Comparison of ENCODE assay signal across 1 fruit fly cellular context in genomic region chr2L:19011895-19012645, dm6.
TF ChIP-seq lines count a peak whose summit lies in the region.

No protein-coding gene starts in this region.

TF ChIP-seq in whole organism, embryonic, 481 proteins besides CTCF, POLR2A, EP300 and RAD21 (continued from another document and continues in another):
- TF ChIP-seq jumu (GFP tag; optimal IDR thresholded peaks at IDR 0.05; lab: Kevin White, UChicago) (peak; percentile 84), Hand (GFP tag; optimal IDR thresholded peaks at IDR 0.05; lab: Kevin White, UChicago) (peak; percentile 88), CG16815 (GFP tag; optimal IDR thresholded peaks at IDR 0.05; lab: Kevin White, UChicago) (peak; percentile 66), ewg (GFP tag; optimal IDR thresholded peaks at IDR 0.05; lab: Kevin White, UChicago) (peak; percentile 83), Atf3 (GFP tag; optimal IDR thresholded peaks at IDR 0.05; lab: Kevin White, UChicago) (peak; percentile 61), Bteb2 (GFP tag; optimal IDR thresholded peaks at IDR 0.05; lab: Kevin White, UChicago) (peak; percentile 79), CG10462 (GFP tag; optimal IDR thresholded peaks at IDR 0.05; lab: Kevin White, UChicago) (peak; percentile 3), eve (GFP tag; optimal IDR thresholded peaks at IDR 0.05; lab: Kevin White, UChicago) (no peak), CG13424 (tag; optimal IDR thresholded peaks at IDR 0.05; lab: Kevin White, UChicago) (peak; percentile 80), cato (GFP tag; optimal IDR thresholded peaks at IDR 0.05; lab: Kevin White, UChicago; ENCODE audit: borderline replicate concordance) (no peak), Optix (GFP tag; IDR thresholded peaks at IDR 0.05; lab: Robert Waterston, UW) (peak; percentile 88), dmrt11E (tag; optimal IDR thresholded peaks at IDR 0.05; lab: Kevin White, UChicago) (peak; percentile 30), YL-1 (GFP tag; optimal IDR thresholded peaks at IDR 0.05; lab: Kevin White, UChicago) (no peak), wdn (GFP tag; IDR thresholded peaks at IDR 0.05; lab: Robert Waterston, UW) (0 out of 2 replicates have a peak, but pooled peaks have one; percentile 43), Poxn (GFP tag; IDR thresholded peaks at IDR 0.05; lab: Robert Waterston, UW) (peak; percentile 66; the same call in 1 of the 2 replicates), ssp (GFP tag; IDR thresholded peaks at IDR 0.05; lab: Robert Waterston, UW) (peak; percentile 80), abd-A (tag; optimal IDR thresholded peaks at IDR 0.05; lab: Kevin White, UChicago) (peak; percentile 96), CG17328 (GFP tag; IDR thresholded peaks at IDR 0.05; lab: Robert Waterston, UW) (peak; percentile 75), C15 (GFP tag; IDR thresholded peaks at IDR 0.05; lab: Robert Waterston, UW) (no peak), CG13287 (GFP tag; IDR thresholded peaks at IDR 0.05; lab: Robert Waterston, UW; ENCODE audit: partially characterized antibody) (no peak), CG8089 (GFP tag; optimal IDR thresholded peaks at IDR 0.05; lab: Kevin White, UChicago) (peak; percentile 49), onecut (GFP tag; IDR thresholded peaks at IDR 0.05; lab: Robert Waterston, UW) (peak; percentile 59), tx (GFP tag; optimal IDR thresholded peaks at IDR 0.05; lab: Kevin White, UChicago) (peak; percentile 73), ranshi (GFP tag; IDR thresholded peaks at IDR 0.05; lab: Robert Waterston, UW) (peak; percentile 81), CG7271 (tag; optimal IDR thresholded peaks at IDR 0.05; lab: Kevin White, UChicago) (no peak), CG2678 (tag; optimal IDR thresholded peaks at IDR 0.05; lab: Kevin White, UChicago) (peak; percentile 90), Hmr (GFP tag; optimal IDR thresholded peaks at IDR 0.05; lab: Kevin White, UChicago) (peak; percentile 93), Vsx1 (GFP tag; optimal IDR thresholded peaks at IDR 0.05; lab: Kevin White, UChicago) (peak; percentile 21), slp2 (GFP tag; optimal IDR thresholded peaks at IDR 0.05; lab: Kevin White, UChicago) (peak; percentile 69), her (GFP tag; optimal IDR thresholded peaks at IDR 0.05; lab: Kevin White, UChicago) (peak; percentile 84), Nf-YC (tag; optimal IDR thresholded peaks at IDR 0.05; lab: Kevin White, UChicago) (peak; percentile 43), CG6765 (GFP tag; optimal IDR thresholded peaks at IDR 0.05; lab: Kevin White, UChicago) (peak; percentile 8), CG17385 (GFP tag; optimal IDR thresholded peaks at IDR 0.05; lab: Kevin White, UChicago) (peak; percentile 79), Hr78 (GFP tag; optimal IDR thresholded peaks at IDR 0.05; lab: Kevin White, UChicago) (no peak), CG2712 (tag; optimal IDR thresholded peaks at IDR 0.05; lab: Kevin White, UChicago) (peak; percentile 82), BtbVII (GFP tag; optimal IDR thresholded peaks at IDR 0.05; lab: Kevin White, UChicago) (peak; percentile 78), ttk (GFP tag; IDR thresholded peaks at IDR 0.05; lab: Robert Waterston, UW) (peak; percentile 86), CG14860 (GFP tag; IDR thresholded peaks at IDR 0.05; lab: Robert Waterston, UW; ENCODE audit: partially characterized antibody) (no peak), Bgb (GFP tag; IDR thresholded peaks at IDR 0.05; lab: Robert Waterston, UW; ENCODE audit: partially characterized antibody) (peak; percentile 21; the same call in 1 of the 2 replicates), Dref (GFP tag; IDR thresholded peaks at IDR 0.05; lab: Robert Waterston, UW) (no peak), Dp (GFP tag; optimal IDR thresholded peaks at IDR 0.05; lab: Kevin White, UChicago) (no peak), zfh1 (GFP tag; IDR thresholded peaks at IDR 0.05; lab: Robert Waterston, UW) (peak; percentile 84), ase (GFP tag; IDR thresholded peaks at IDR 0.05; lab: Robert Waterston, UW) (peak; percentile 80), kni (GFP tag; optimal IDR thresholded peaks at IDR 0.05; lab: Kevin White, UChicago) (no peak), maf-S (GFP tag; optimal IDR thresholded peaks at IDR 0.05; lab: Kevin White, UChicago) (peak; percentile 83), CG17612 (GFP tag; IDR thresholded peaks at IDR 0.05; lab: Robert Waterston, UW) (0 out of 2 replicates have a peak, but pooled peaks have one; percentile 23), nerfin-1 (tag; optimal IDR thresholded peaks at IDR 0.05; lab: Kevin White, UChicago) (peak; percentile 34), CG10209 (GFP tag; optimal IDR thresholded peaks at IDR 0.05; lab: Kevin White, UChicago) (peak; percentile 82), bbx (GFP tag; IDR thresholded peaks at IDR 0.05; lab: Robert Waterston, UW; ENCODE audit: partially characterized antibody) (no peak), repo (GFP tag; optimal IDR thresholded peaks at IDR 0.05; lab: Kevin White, UChicago) (peak; percentile 57), ro (GFP tag; IDR thresholded peaks at IDR 0.05; lab: Robert Waterston, UW) (peak; percentile 60; the same call in 1 of the 2 replicates), dpn (GFP tag; optimal IDR thresholded peaks at IDR 0.05; lab: Kevin White, UChicago) (peak; percentile 81), CG34376 (GFP tag; optimal IDR thresholded peaks at IDR 0.05; lab: Kevin White, UChicago) (peak; percentile 33), sens (GFP tag; lab: Kevin White, UChicago) (peak; percentile 95), CG9876 (GFP tag; optimal IDR thresholded peaks at IDR 0.05; lab: Kevin White, UChicago) (peak; percentile 62), CG4404 (GFP tag; IDR thresholded peaks at IDR 0.05; lab: Robert Waterston, UW) (peak; percentile 76), p53 (GFP tag; optimal IDR thresholded peaks at IDR 0.05; lab: Kevin White, UChicago) (peak; percentile 12), CG7987 (GFP tag; optimal IDR thresholded peaks at IDR 0.05; lab: Kevin White, UChicago) (peak; percentile 54), sug (tag; optimal IDR thresholded peaks at IDR 0.05; lab: Kevin White, UChicago) (peak; percentile 41), CG12391 (tag; optimal IDR thresholded peaks at IDR 0.05; lab: Kevin White, UChicago) (peak; percentile 81), CG4328 (GFP tag; optimal IDR thresholded peaks at IDR 0.05; lab: Kevin White, UChicago) (no peak), CG7839 (tag; optimal IDR thresholded peaks at IDR 0.05; lab: Kevin White, UChicago) (peak; percentile 89), CG11504 (tag; optimal IDR thresholded peaks at IDR 0.05; lab: Kevin White, UChicago) (peak; percentile 81), CG34224 (GFP tag; IDR thresholded peaks at IDR 0.05; lab: Robert Waterston, UW; ENCODE audit: partially characterized antibody) (no peak), CG30020 (tag; optimal IDR thresholded peaks at IDR 0.05; lab: Kevin White, UChicago) (no peak), Ets97D (GFP tag; optimal IDR thresholded peaks at IDR 0.05; lab: Kevin White, UChicago) (peak; percentile 42), Gsc (GFP tag; IDR thresholded peaks at IDR 0.05; lab: Robert Waterston, UW) (peak; percentile 66), pho (GFP tag; optimal IDR thresholded peaks at IDR 0.05; lab: Kevin White, UChicago) (peak; percentile 80), eyg (GFP tag; optimal IDR thresholded peaks at IDR 0.05; lab: Kevin White, UChicago) (peak; percentile 56), CG2202 (tag; optimal IDR thresholded peaks at IDR 0.05; lab: Kevin White, UChicago) (peak; percentile 5), ci (GFP tag; IDR thresholded peaks at IDR 0.05; lab: Robert Waterston, UW) (peak; percentile 91), fd64A (GFP tag; optimal IDR thresholded peaks at IDR 0.05; lab: Kevin White, UChicago) (peak; percentile 22), Tbp (GFP tag; optimal IDR thresholded peaks at IDR 0.05; lab: Kevin White, UChicago) (no peak), CG18764 (GFP tag; optimal IDR thresholded peaks at IDR 0.05; lab: Kevin White, UChicago) (peak; percentile 37), HLHmδ (GFP tag; optimal IDR thresholded peaks at IDR 0.05; lab: Kevin White, UChicago) (no peak), ap (GFP tag; IDR thresholded peaks at IDR 0.05; lab: Robert Waterston, UW) (peak; percentile 72), corto (GFP tag; optimal IDR thresholded peaks at IDR 0.05; lab: Kevin White, UChicago) (peak; percentile 45), CG11456 (GFP tag; IDR thresholded peaks at IDR 0.05; lab: Robert Waterston, UW) (peak; percentile 85), lov (optimal IDR thresholded peaks at IDR 0.05; lab: Kevin White, UChicago) (no peak), lov (GFP tag; IDR thresholded peaks at IDR 0.05; lab: Robert Waterston, UW) (0 out of 3 replicates have a peak, but pooled peaks have one; percentile 41), dmrt99B (tag; optimal IDR thresholded peaks at IDR 0.05; lab: Kevin White, UChicago) (peak; percentile 88), run (tag; optimal IDR thresholded peaks at IDR 0.05; lab: Kevin White, UChicago) (peak; percentile 33), CG42726 (GFP tag; IDR thresholded peaks at IDR 0.05; lab: Robert Waterston, UW; ENCODE audit: partially characterized antibody) (no peak), Trl (optimal IDR thresholded peaks at IDR 0.05; lab: Kevin White, UChicago) (no peak), Trl (GFP tag; optimal IDR thresholded peaks at IDR 0.05; lab: Kevin White, UChicago) (peak; percentile 77), CG31441 (GFP tag; IDR thresholded peaks at IDR 0.05; lab: Robert Waterston, UW) (peak; percentile 80), Elba2 (GFP tag; optimal IDR thresholded peaks at IDR 0.05; lab: Kevin White, UChicago) (no peak), GATAe (GFP tag; conservative IDR thresholded peaks at IDR 0.05; lab: Robert Waterston, UW) (0 out of 2 replicates have a peak, but pooled peaks have one; percentile 15), Kr (GFP tag; optimal IDR thresholded peaks at IDR 0.05; lab: Kevin White, UChicago) (no peak), D19A (tag; optimal IDR thresholded peaks at IDR 0.05; lab: Kevin White, UChicago) (peak; percentile 69), bowl (GFP tag; IDR thresholded peaks at IDR 0.05; lab: Robert Waterston, UW) (peak; percentile 63; the same call in 1 of the 2 replicates), Dip3 (GFP tag; optimal IDR thresholded peaks at IDR 0.05; lab: Kevin White, UChicago) (peak; percentile 82), btn (GFP tag; optimal IDR thresholded peaks at IDR 0.05; lab: Kevin White, UChicago) (peak; percentile 15), Mes4 (GFP tag; optimal IDR thresholded peaks at IDR 0.05; lab: Kevin White, UChicago) (peak; percentile 62), Taf1 (GFP tag; IDR thresholded peaks at IDR 0.05; lab: Robert Waterston, UW) (peak; percentile 71), shn (GFP tag; optimal IDR thresholded peaks at IDR 0.05; lab: Kevin White, UChicago) (peak; percentile 76), CG2116 (GFP tag; optimal IDR thresholded peaks at IDR 0.05; lab: Kevin White, UChicago) (peak; percentile 22), CG33557 (GFP tag; optimal IDR thresholded peaks at IDR 0.05; lab: Kevin White, UChicago) (no peak), Hr3 (GFP tag; optimal IDR thresholded peaks at IDR 0.05; lab: Kevin White, UChicago) (peak; percentile 77), org-1 (GFP tag; optimal IDR thresholded peaks at IDR 0.05; lab: Kevin White, UChicago) (peak; percentile 87), CG7556 (GFP tag; optimal IDR thresholded peaks at IDR 0.05; lab: Kevin White, UChicago) (peak; percentile 91), CrebB (tag; optimal IDR thresholded peaks at IDR 0.05; lab: Kevin White, UChicago) (peak; percentile 73), prd (optimal IDR thresholded peaks at IDR 0.05; lab: Kevin White, UChicago) (no peak), prd (GFP tag; IDR thresholded peaks at IDR 0.05; lab: Robert Waterston, UW) (peak; percentile 92), CG11696 (GFP tag; IDR thresholded peaks at IDR 0.05; lab: Robert Waterston, UW) (0 out of 2 replicates have a peak, but pooled peaks have one; percentile 32), Doc3 (GFP tag; IDR thresholded peaks at IDR 0.05; lab: Robert Waterston, UW; ENCODE audit: partially characterized antibody) (no peak), CG6683 (GFP tag; optimal IDR thresholded peaks at IDR 0.05; lab: Kevin White, UChicago) (peak; percentile 60), al (GFP tag; IDR thresholded peaks at IDR 0.05; lab: Robert Waterston, UW) (peak; percentile 70), CG10979 (tag; optimal IDR thresholded peaks at IDR 0.05; lab: Kevin White, UChicago) (peak; percentile 75), ind (GFP tag; optimal IDR thresholded peaks at IDR 0.05; lab: Kevin White, UChicago) (peak; percentile 82), pum (GFP tag; optimal IDR thresholded peaks at IDR 0.05; lab: Kevin White, UChicago) (peak; percentile 74), CG34422 (GFP tag; IDR thresholded peaks at IDR 0.05; lab: Robert Waterston, UW) (peak; percentile 86), crol (GFP tag; IDR thresholded peaks at IDR 0.05; lab: Robert Waterston, UW) (peak; percentile 26; the same call in 1 of the 2 replicates), CG3838 (GFP tag; optimal IDR thresholded peaks at IDR 0.05; lab: Kevin White, UChicago) (no peak), CG11398 (GFP tag; optimal IDR thresholded peaks at IDR 0.05; lab: Kevin White, UChicago) (peak; percentile 65), ab (GFP tag; optimal IDR thresholded peaks at IDR 0.05; lab: Kevin White, UChicago) (no peak), cad (GFP tag; optimal IDR thresholded peaks at IDR 0.05; lab: Kevin White, UChicago) (no peak), CG12942 (GFP tag; optimal IDR thresholded peaks at IDR 0.05; lab: Kevin White, UChicago) (peak; percentile 73), hth (optimal IDR thresholded peaks at IDR 0.05; lab: Kevin White, UChicago) (no peak), unpg (GFP tag; optimal IDR thresholded peaks at IDR 0.05; lab: Kevin White, UChicago) (peak; percentile 74), E2f2 (GFP tag; IDR thresholded peaks at IDR 0.05; lab: Robert Waterston, UW) (peak; percentile 55), CG17802 (tag; optimal IDR thresholded peaks at IDR 0.05; lab: Kevin White, UChicago) (peak; percentile 27), TFAM (GFP tag; optimal IDR thresholded peaks at IDR 0.05; lab: Kevin White, UChicago) (no peak), Dll (GFP tag; IDR thresholded peaks at IDR 0.05; lab: Robert Waterston, UW; ENCODE audit: partially characterized antibody) (no peak), gro (GFP tag; optimal IDR thresholded peaks at IDR 0.05; lab: Kevin White, UChicago) (peak; percentile 81), CG3995 (GFP tag; optimal IDR thresholded peaks at IDR 0.05; lab: Kevin White, UChicago) (no peak), CG4360 (GFP tag; IDR thresholded peaks at IDR 0.05; lab: Robert Waterston, UW) (peak; percentile 36; the same call in 1 of the 2 replicates), rib (GFP tag; IDR thresholded peaks at IDR 0.05; lab: Robert Waterston, UW) (no peak), CG17829 (tag; optimal IDR thresholded peaks at IDR 0.05; lab: Kevin White, UChicago) (peak; percentile 67), Drgx (GFP tag; IDR thresholded peaks at IDR 0.05; lab: Robert Waterston, UW) (peak; percentile 68), CG1602 (GFP tag; optimal IDR thresholded peaks at IDR 0.05; lab: Kevin White, UChicago) (peak; percentile 67)
